Worm (Caenorhabditis elegans) whole organism, young adult: ENCODE results near the gene lpin-1.
A peak's percentile ranks its signal among the peaks of the same experiment; 100 is the strongest.

Experiments used
- B0261.1 ChIP-seq: sonication (generic microtip); optimal IDR thresholded peaks from 2 replicates; lab custom pipeline; 2016; ENCODE audit warnings: mild to moderate bottlenecking, missing genetic modification characterization, moderate library complexity, missing compliant biosample characterization
- B0336.3 ChIP-seq: fragments of 200-800 bp; sonication (Bioruptor generic); IDR thresholded peaks from 2 replicates; pipeline ENCODE4 v1.3.6; 2022; ENCODE audit warnings: missing genetic modification characterization, missing compliant biosample characterization
- D2030.7 ChIP-seq: fragments of 200-800 bp; sonication (Bioruptor generic); IDR thresholded peaks from 2 replicates; pipeline ENCODE4 v1.3.6; 2022; ENCODE audit warnings: missing genetic modification reagents, missing genetic modification characterization, missing compliant biosample characterization
- F10E7.11 ChIP-seq: sonication (generic microtip); optimal IDR thresholded peaks from 2 replicates; lab custom pipeline; 2017; ENCODE audit warnings: mild to moderate bottlenecking, missing genetic modification characterization, moderate library complexity, missing compliant biosample characterization
- F23B12.7 ChIP-seq: sonication (generic microtip); optimal IDR thresholded peaks from 2 replicates; lab custom pipeline; 2017; ENCODE audit warnings: missing genetic modification characterization, mild to moderate bottlenecking, missing compliant biosample characterization, antibody characterized with exemption, moderate library complexity; ENCODE audit not compliant: insufficient read depth
- F39B2.1 ChIP-seq: fragments of 200-800 bp; sonication (Bioruptor generic); IDR thresholded peaks from 2 replicates; pipeline ENCODE4 v1.3.6; 2022; ENCODE audit warnings: missing genetic modification reagents, missing genetic modification characterization, missing compliant biosample characterization
- F55B11.4 ChIP-seq: sonication (generic microtip); optimal IDR thresholded peaks from 2 replicates; lab custom pipeline; 2016; ENCODE audit warnings: missing compliant biosample characterization, missing genetic modification characterization, borderline replicate concordance; ENCODE audit not compliant: insufficient read depth
- F57A8.1 ChIP-seq: fragments of 200-800 bp; sonication (Bioruptor generic); optimal IDR thresholded peaks from 2 replicates; lab custom pipeline; 2018; ENCODE audit warnings: mild to moderate bottlenecking, missing genetic modification characterization, moderate library complexity, missing compliant biosample characterization
- F57C9.4 ChIP-seq: sonication (generic microtip); optimal IDR thresholded peaks from 2 replicates; lab custom pipeline; 2017; ENCODE audit warnings: mild to moderate bottlenecking, missing genetic modification characterization, missing compliant biosample characterization
- K12H6.12 ChIP-seq: fragments of 200-800 bp; sonication (Bioruptor generic); optimal IDR thresholded peaks from 2 replicates; lab custom pipeline; 2018; ENCODE audit warnings: mild to moderate bottlenecking, missing genetic modification characterization, missing compliant biosample characterization
- Y53G8AR.9 ChIP-seq: fragments of 200-800 bp; sonication (Bioruptor generic); conservative IDR thresholded peaks from 2 replicates; pipeline ENCODE4 v1.3.6; 2022; ENCODE audit warnings: missing genetic modification reagents, missing genetic modification characterization, missing compliant biosample characterization
- Y79H2A.3 ChIP-seq: fragments of 200-800 bp; sonication (Bioruptor generic); conservative IDR thresholded peaks from 2 replicates; pipeline ENCODE4 v1.3.6; 2022; ENCODE audit warnings: missing genetic modification reagents, missing genetic modification characterization, missing compliant biosample characterization
- Y95B8A.8 ChIP-seq: fragments of 200-800 bp; sonication (Bioruptor generic); IDR thresholded peaks from 2 replicates; pipeline ENCODE4 v1.3.6; 2022; ENCODE audit warnings: missing genetic modification reagents, missing genetic modification characterization, missing compliant biosample characterization
- attf-5 ChIP-seq: fragments of 200-800 bp; sonication (Bioruptor generic); optimal IDR thresholded peaks from 2 replicates; lab custom pipeline; 2018; ENCODE audit warnings: mild to moderate bottlenecking, missing genetic modification characterization, missing compliant biosample characterization
- attf-6 ChIP-seq: fragments of 200-800 bp; sonication (Bioruptor generic); IDR thresholded peaks from 2 replicates; pipeline ENCODE4 v1.3.6; 2022; ENCODE audit warnings: missing genetic modification reagents, missing genetic modification characterization, missing compliant biosample characterization
- ceh-91 ChIP-seq: fragments of 200-800 bp; sonication (Bioruptor generic); IDR thresholded peaks from 2 replicates; pipeline ENCODE4 v1.3.6; 2022; ENCODE audit warnings: missing genetic modification reagents, missing genetic modification characterization, missing compliant biosample characterization
- chd-7 ChIP-seq: sonication (generic microtip); optimal IDR thresholded peaks from 2 replicates; lab custom pipeline; 2016; ENCODE audit warnings: mild to moderate bottlenecking, missing genetic modification characterization, moderate library complexity, missing compliant biosample characterization
- dpff-1 ChIP-seq: sonication (generic microtip); optimal IDR thresholded peaks from 2 replicates; lab custom pipeline; 2017; ENCODE audit warnings: mild to moderate bottlenecking, missing genetic modification characterization, missing compliant biosample characterization
- egl-44 ChIP-seq: fragments of 200-800 bp; sonication (Bioruptor generic); IDR thresholded peaks from 2 replicates; pipeline ENCODE4 v1.3.6; 2022; ENCODE audit warnings: missing genetic modification reagents, missing genetic modification characterization, missing compliant biosample characterization
- egrh-3 ChIP-seq: fragments of 200-800 bp; sonication (Bioruptor generic); IDR thresholded peaks from 2 replicates; pipeline ENCODE4 v1.3.6; 2022; ENCODE audit warnings: missing genetic modification reagents, missing genetic modification characterization, missing compliant biosample characterization
- ekl-4 ChIP-seq: fragments of 200-800 bp; sonication (Bioruptor generic); IDR thresholded peaks from 2 replicates; pipeline ENCODE4 v1.3.6; 2022; ENCODE audit warnings: missing genetic modification reagents, missing genetic modification characterization, missing compliant biosample characterization
- ets-4 ChIP-seq: fragments of 200-800 bp; sonication (Bioruptor generic); optimal IDR thresholded peaks from 2 replicates; lab custom pipeline; 2018; ENCODE audit warnings: mild to moderate bottlenecking, missing genetic modification characterization, missing compliant biosample characterization
- fkh-3 ChIP-seq: sonication (generic microtip); optimal IDR thresholded peaks from 2 replicates; lab custom pipeline; 2016; ENCODE audit warnings: mild to moderate bottlenecking, missing genetic modification characterization, missing compliant biosample characterization
- hlh-12 ChIP-seq: sonication (generic microtip); optimal IDR thresholded peaks from 2 replicates; lab custom pipeline; 2016; ENCODE audit warnings: missing genetic modification characterization, missing compliant biosample characterization
- hlh-26 ChIP-seq: fragments of 200-800 bp; sonication (Bioruptor generic); conservative IDR thresholded peaks from 2 replicates; pipeline ENCODE4 v1.3.6; 2022; ENCODE audit warnings: missing genetic modification reagents, missing genetic modification characterization, missing compliant biosample characterization
- hmg-20 ChIP-seq: fragments of 200-800 bp; sonication (Bioruptor generic); IDR thresholded peaks from 2 replicates; pipeline ENCODE4 v1.3.6; 2022; ENCODE audit warnings: missing genetic modification reagents, missing genetic modification characterization, missing compliant biosample characterization
- hsf-1 ChIP-seq: fragments of 200-800 bp; sonication (Bioruptor generic); IDR thresholded peaks from 2 replicates; pipeline ENCODE4 v1.3.6; 2022; ENCODE audit warnings: missing genetic modification reagents, missing genetic modification characterization, missing compliant biosample characterization
- lag-1 ChIP-seq: fragments of 200-800 bp; sonication (Bioruptor generic); IDR thresholded peaks from 2 replicates; pipeline ENCODE4 v1.3.6; 2022; ENCODE audit warnings: missing genetic modification reagents, missing genetic modification characterization, missing compliant biosample characterization
- lsl-1 ChIP-seq: fragments of 200-800 bp; sonication (Bioruptor generic); optimal IDR thresholded peaks from 2 replicates; lab custom pipeline; 2018; ENCODE audit warnings: mild to moderate bottlenecking, missing genetic modification characterization, moderate library complexity, missing compliant biosample characterization
- madf-10 ChIP-seq: sonication (generic microtip); optimal IDR thresholded peaks from 2 replicates; lab custom pipeline; 2016; ENCODE audit warnings: mild to moderate bottlenecking, missing genetic modification characterization, missing compliant biosample characterization
- madf-6 ChIP-seq: fragments of 200-800 bp; sonication (Bioruptor generic); IDR thresholded peaks from 2 replicates; pipeline ENCODE4 v1.3.6; 2022; ENCODE audit warnings: missing genetic modification reagents, missing genetic modification characterization, missing compliant biosample characterization
- nfya-1 ChIP-seq: sonication (generic microtip); optimal IDR thresholded peaks from 2 replicates; lab custom pipeline; 2017; ENCODE audit warnings: antibody characterized with exemption, missing compliant biosample characterization, missing genetic modification characterization, borderline replicate concordance; ENCODE audit not compliant: insufficient read depth
- nhr-120 ChIP-seq: fragments of 200-800 bp; sonication (Bioruptor generic); IDR thresholded peaks from 2 replicates; pipeline ENCODE4 v1.3.6; 2022; ENCODE audit warnings: missing genetic modification characterization, missing compliant biosample characterization
- nhr-179 ChIP-seq: sonication (generic microtip); optimal IDR thresholded peaks from 2 replicates; lab custom pipeline; 2016; ENCODE audit warnings: mild to moderate bottlenecking, missing genetic modification characterization, missing compliant biosample characterization
- nhr-27 ChIP-seq: fragments of 200-800 bp; sonication (Bioruptor generic); optimal IDR thresholded peaks from 2 replicates; lab custom pipeline; 2018; ENCODE audit warnings: mild to moderate bottlenecking, missing genetic modification characterization, moderate library complexity, missing compliant biosample characterization
- nhr-90 ChIP-seq: sonication (generic microtip); optimal IDR thresholded peaks from 2 replicates; lab custom pipeline; 2016; ENCODE audit warnings: missing genotype, mild to moderate bottlenecking, missing genetic modification characterization, missing compliant biosample characterization
- pha-4 ChIP-seq: fragments of 150-350 bp; sonication (generic microtip); optimal IDR thresholded peaks from 2 replicates; lab custom pipeline; 2014; ENCODE audit warnings: missing biosample characterization, missing genetic modification reagents, missing genetic modification characterization
- snpc-3.4 ChIP-seq: sonication (generic microtip); optimal IDR thresholded peaks from 2 replicates; lab custom pipeline; 2017; ENCODE audit warnings: missing genetic modification characterization, mild to moderate bottlenecking, missing compliant biosample characterization, antibody characterized with exemption, moderate library complexity, missing genotype, missing genetic modification reagents
- snpc-4 ChIP-seq, 5 experiments: fragments of 150-350 bp in 1 of 5; sonication (generic microtip) in 4 of 5; optimal IDR thresholded peaks; 2 replicates each; lab custom pipeline; 2014 to 2018; ENCODE audit warnings: missing genetic modification characterization in 5 of 5, missing biosample characterization in 3 of 5, antibody characterized with exemption in 2 of 5, mild to moderate bottlenecking in 2 of 5, missing compliant biosample characterization in 2 of 5, missing genotype in 2 of 5, moderate library complexity in 2 of 5, missing genetic modification reagents in 1 of 5
- somi-1 ChIP-seq: fragments of 200-800 bp; sonication (Bioruptor generic); optimal IDR thresholded peaks from 2 replicates; lab custom pipeline; 2018; ENCODE audit warnings: mild to moderate bottlenecking, missing genetic modification characterization, missing compliant biosample characterization
- tbx-9 ChIP-seq: sonication (generic microtip); optimal IDR thresholded peaks from 2 replicates; lab custom pipeline; 2016; ENCODE audit warnings: borderline replicate concordance, missing genetic modification characterization, inconsistent platforms, missing compliant biosample characterization
- tlf-1 ChIP-seq: fragments of 200-800 bp; sonication (Bioruptor generic); optimal IDR thresholded peaks from 2 replicates; lab custom pipeline; 2018; ENCODE audit warnings: mild to moderate bottlenecking, missing genetic modification characterization, missing compliant biosample characterization
- zfh-2 ChIP-seq: fragments of 200-800 bp; sonication (Bioruptor generic); conservative IDR thresholded peaks from 2 replicates; pipeline ENCODE4 v1.3.6; 2022; ENCODE audit warnings: missing genetic modification reagents, missing genetic modification characterization, missing compliant biosample characterization
- ztf-18 ChIP-seq: sonication (generic microtip); optimal IDR thresholded peaks from 2 replicates; lab custom pipeline; 2016; ENCODE audit warnings: missing genotype, mild to moderate bottlenecking, missing genetic modification characterization, missing compliant biosample characterization
- ztf-25 ChIP-seq: fragments of 200-800 bp; sonication (Bioruptor generic); IDR thresholded peaks from 2 replicates; pipeline ENCODE4 v1.3.6; 2022; ENCODE audit warnings: missing genetic modification reagents, missing genetic modification characterization, missing compliant biosample characterization
- ztf-3 ChIP-seq: fragments of 200-800 bp; sonication (Bioruptor generic); optimal IDR thresholded peaks from 2 replicates; lab custom pipeline; 2018; ENCODE audit warnings: mild to moderate bottlenecking, missing genetic modification characterization, missing compliant biosample characterization
- ztf-6 ChIP-seq: fragments of 200-800 bp; sonication (Bioruptor generic); IDR thresholded peaks from 2 replicates; pipeline ENCODE4 v1.3.6; 2022; ENCODE audit warnings: missing genetic modification reagents, missing genetic modification characterization, missing compliant biosample characterization

The lpin-1 gene

ce11 chrV:13649730-13650349 is 4.1 kb downstream of the lpin-1 start, which contains the start of gene H37A05.4 (continued):
- TF ChIP-seq ztf-6 (GFP tag; lab: Robert Waterston, UW) (no peak), tlf-1 (peak; percentile 74), F57A8.1 (GFP tag; lab: Kevin White, UChicago) (no peak), egrh-3 (GFP tag; lab: Robert Waterston, UW) (no peak), Y95B8A.8 (GFP tag; lab: Robert Waterston, UW) (peak; percentile 62), madf-6 (GFP tag; lab: Robert Waterston, UW) (peak; percentile 50; the same call in 1 of the 2 replicates), F39B2.1 (GFP tag; lab: Robert Waterston, UW) (no peak), chd-7 (tag; lab: Kevin White, UChicago) (peak; percentile 55), F23B12.7 (tag; lab: Kevin White, UChicago) (no peak), snpc-4 (GFP tag; optimal IDR thresholded peaks at IDR 0.05; lab: Kevin White, UChicago) (no peak), snpc-4 (tag; optimal IDR thresholded peaks at IDR 0.05; lab: Kevin White, UChicago) (peak in 2 of 4 experiments; percentile 38 to 44), ets-4 (no peak), attf-5 (GFP tag; lab: Kevin White, UChicago) (peak; percentile 31), D2030.7 (GFP tag; lab: Robert Waterston, UW) (peak; percentile 32; the same call in 1 of the 2 replicates), ekl-4 (GFP tag; lab: Robert Waterston, UW) (peak; percentile 76), Y79H2A.3 (GFP tag; lab: Robert Waterston, UW) (0 out of 2 replicates have a peak, but pooled peaks have one; percentile 14), nfya-1 (tag; lab: Kevin White, UChicago) (no peak), K12H6.12 (tag; lab: Kevin White, UChicago) (peak; percentile 41), nhr-179 (tag; lab: Kevin White, UChicago) (no peak), lsl-1 (GFP tag; lab: Kevin White, UChicago) (peak; percentile 14), madf-10 (tag; lab: Kevin White, UChicago) (peak; percentile 20), hlh-12 (tag; lab: Kevin White, UChicago) (no peak), snpc-3.4 (tag; lab: Kevin White, UChicago) (no peak), nhr-120 (GFP tag; lab: Robert Waterston, UW) (no peak), tbx-9 (no peak), F57C9.4 (tag; lab: Kevin White, UChicago) (peak; percentile 91), ztf-25 (GFP tag; lab: Robert Waterston, UW) (no peak), hlh-26 (GFP tag; lab: Robert Waterston, UW) (no peak), F10E7.11 (tag; lab: Kevin White, UChicago) (peak; percentile 57), nhr-90 (peak; percentile 51), Y53G8AR.9 (GFP tag; lab: Robert Waterston, UW) (peak; percentile 91), B0261.1 (tag; lab: Kevin White, UChicago) (no peak), nhr-27 (tag; lab: Kevin White, UChicago) (peak; percentile 50), hsf-1 (GFP tag; lab: Robert Waterston, UW) (peak; percentile 34; the same call in 1 of the 2 replicates), ceh-91 (GFP tag; lab: Robert Waterston, UW) (no peak), hmg-20 (GFP tag; lab: Robert Waterston, UW) (peak; percentile 25), ztf-3 (GFP tag; lab: Kevin White, UChicago) (no peak), B0336.3 (peak; percentile 92), zfh-2 (GFP tag; lab: Robert Waterston, UW) (0 out of 2 replicates have a peak, but pooled peaks have one; percentile 20), ztf-18 (tag; lab: Kevin White, UChicago) (peak; percentile 13), fkh-3 (tag; lab: Kevin White, UChicago) (no peak), lag-1 (GFP tag; lab: Robert Waterston, UW) (no peak), F55B11.4 (no peak), pha-4 (no peak), attf-6 (0 out of 2 replicates have a peak, but pooled peaks have one; percentile 43), dpff-1 (tag; lab: Kevin White, UChicago) (peak; percentile 90), egl-44 (GFP tag; lab: Robert Waterston, UW) (peak; percentile 56; the same call in 1 of the 2 replicates), somi-1 (GFP tag; lab: Kevin White, UChicago) (no peak)
